Comparison of ENCODE assay signal across 1 worm cellular context in the genomic region with DNA sequence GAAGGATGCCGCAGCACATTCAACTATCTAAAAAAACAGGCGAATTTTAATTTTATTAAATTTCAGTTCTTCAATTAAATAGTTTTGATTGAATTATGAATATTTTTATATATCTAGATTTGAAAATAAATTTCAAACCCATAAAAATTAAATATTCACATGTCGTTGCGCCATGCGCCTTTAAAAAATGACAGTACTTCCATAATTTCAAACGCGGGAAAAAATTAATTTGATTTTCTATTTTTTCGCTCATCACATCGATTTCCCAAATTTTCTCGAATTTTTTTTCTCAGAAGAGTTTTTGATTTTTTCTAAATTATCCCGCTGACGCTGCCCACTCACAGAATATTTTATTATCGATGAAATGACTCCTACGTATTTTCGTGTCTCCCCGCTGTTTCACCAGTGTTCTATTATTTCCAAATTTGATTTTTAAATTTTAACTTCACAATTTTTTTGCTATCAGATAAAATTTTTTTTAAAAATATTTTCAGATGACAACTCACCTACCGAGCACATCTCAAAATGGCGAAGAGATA.
A peak's percentile ranks its signal among the peaks of the same experiment; 100 is the strongest.
TF ChIP-seq lines count a peak whose summit lies in the region.

A gene (plus strand): TSS at position 489 of the 539 bp plus-strand sequence.

TF ChIP-seq in whole organism, young adult, 124 proteins besides CTCF, POLR2A, EP300 and RAD21 (continued from another document):
- no peak for TF ChIP-seq ztf-22 (GFP tag; optimal IDR thresholded peaks at IDR 0.05; lab: Kevin White, UChicago)
- no peak for TF ChIP-seq dpff-1 (tag; optimal IDR thresholded peaks at IDR 0.05; lab: Kevin White, UChicago)
- TF ChIP-seq rcor-1 (GFP tag; IDR thresholded peaks at IDR 0.05; lab: Robert Waterston, UW) = no peak
- TF ChIP-seq sea-2 (GFP tag; IDR thresholded peaks at IDR 0.05; lab: Robert Waterston, UW) = no peak
- peak; percentile 23 for TF ChIP-seq F49E8.2 (tag; optimal IDR thresholded peaks at IDR 0.05; lab: Kevin White, UChicago; ENCODE audit: insufficient read depth)
- no peak for TF ChIP-seq rec-8 (tag; optimal IDR thresholded peaks at IDR 0.05; lab: Kevin White, UChicago)
